Worm (Caenorhabditis elegans): Measurements from ENCODE around the gene cytb-5.1.

ce11 chrX:14026893-14027292, 25.2 kb downstream of the cytb-5.1 start:
- TF ChIP-seq athp-1 (tag; optimal IDR thresholded peaks at IDR 0.05) (no peak), nfya-1 (tag; optimal IDR thresholded peaks at IDR 0.05; ENCODE audit: borderline replicate concordance, insufficient read depth) (no peak), ceh-100 (GFP tag; IDR thresholded peaks at IDR 0.05) (no peak), unc-62 (GFP tag; optimal IDR thresholded peaks at IDR 0.05) (no peak), F55B11.4 (tag; optimal IDR thresholded peaks at IDR 0.05; ENCODE audit: borderline replicate concordance, insufficient read depth) (no peak), ama-1 (optimal IDR thresholded peaks at IDR 0.05) (no peak), ama-1 (GFP tag; optimal IDR thresholded peaks at IDR 0.05) (no peak), ceh-27 (GFP tag; optimal IDR thresholded peaks at IDR 0.05) (no peak), snpc-4 (GFP tag; optimal IDR thresholded peaks at IDR 0.05) (no peak), snpc-4 (tag; optimal IDR thresholded peaks at IDR 0.05) (no peak), ztf-3 (GFP tag; optimal IDR thresholded peaks at IDR 0.05) (no peak)
